ENCODE assay signal across 1 fruit fly cellular context in genomic region chrX:6803312-6803794, dm6.
A peak's percentile ranks its signal among the peaks of the same experiment; 100 is the strongest.
TF ChIP-seq lines count a peak whose summit lies in the region.

C3G (minus strand) TSS chrX:6803593.
pod1 (plus strand) TSS chrX:6803684.

TF ChIP-seq in whole organism, embryonic, 481 proteins besides CTCF, POLR2A, EP300 and RAD21 (continued from another document):
- TF ChIP-seq CG1024 (GFP tag; IDR thresholded peaks at IDR 0.05; lab: Robert Waterston, UW) (no peak), Hey (tag; optimal IDR thresholded peaks at IDR 0.05; lab: Kevin White, UChicago) (no peak), jing (GFP tag; optimal IDR thresholded peaks at IDR 0.05; lab: Kevin White, UChicago) (no peak), Adf1 (GFP tag; IDR thresholded peaks at IDR 0.05; lab: Robert Waterston, UW) (no peak), Poxn (GFP tag; IDR thresholded peaks at IDR 0.05; lab: Robert Waterston, UW) (no peak), Ets65A (GFP tag; lab: Kevin White, UChicago) (peak; percentile 53), CG15601 (tag; optimal IDR thresholded peaks at IDR 0.05; lab: Kevin White, UChicago) (peak; percentile 52), pzg (GFP tag; optimal IDR thresholded peaks at IDR 0.05; lab: Kevin White, UChicago) (peak; percentile 96), CG16815 (GFP tag; optimal IDR thresholded peaks at IDR 0.05; lab: Kevin White, UChicago) (no peak), CG8359 (GFP tag; optimal IDR thresholded peaks at IDR 0.05; lab: Kevin White, UChicago; ENCODE audit: borderline replicate concordance) (no peak), CG6683 (GFP tag; optimal IDR thresholded peaks at IDR 0.05; lab: Kevin White, UChicago) (no peak), dan (GFP tag; IDR thresholded peaks at IDR 0.05; lab: Robert Waterston, UW) (no peak), Bteb2 (GFP tag; optimal IDR thresholded peaks at IDR 0.05; lab: Kevin White, UChicago) (no peak), CG15011 (GFP tag; optimal IDR thresholded peaks at IDR 0.05; lab: Kevin White, UChicago) (no peak), CG3995 (GFP tag; optimal IDR thresholded peaks at IDR 0.05; lab: Kevin White, UChicago) (peak; percentile 92), CG5953 (GFP tag; IDR thresholded peaks at IDR 0.05; lab: Robert Waterston, UW) (no peak), Bdp1 (GFP tag; optimal IDR thresholded peaks at IDR 0.05; lab: Kevin White, UChicago) (peak; percentile 46), fd102C (GFP tag; optimal IDR thresholded peaks at IDR 0.05; lab: Kevin White, UChicago) (no peak)
